Worm (Caenorhabditis elegans) whole organism, mixed stage, embryonic: Measurements from ENCODE around the gene ugt-59.
"Not testable (repeated sequence)": the region's sequence is repeated elsewhere in the genome, so short reads cannot be mapped to it uniquely, and the experiment has no call there.

Source experiments
- M03D4.4 ChIP-seq: sonication (generic microtip); optimal IDR thresholded peaks from 2 replicates; lab custom pipeline; 2017; ENCODE audit warnings: mild to moderate bottlenecking, missing genetic modification characterization, missing compliant biosample characterization
- bed-3 ChIP-seq: fragments of 200-800 bp; sonication (Bioruptor generic); optimal IDR thresholded peaks from 3 replicates; lab custom pipeline; 2018; ENCODE audit warnings: mild to moderate bottlenecking, missing genetic modification characterization, moderate library complexity, missing compliant biosample characterization
- blmp-1 ChIP-seq: fragments of 150-350 bp; optimal IDR thresholded peaks from 2 replicates; lab custom pipeline; 2014; ENCODE audit warnings: missing biosample characterization, missing genetic modification characterization
- ceh-39 ChIP-seq: fragments of 150-350 bp; optimal IDR thresholded peaks from 2 replicates; lab custom pipeline; 2014; ENCODE audit warnings: missing biosample characterization, missing genetic modification characterization
- ceh-43 ChIP-seq: fragments of 200-800 bp; sonication (Bioruptor generic); optimal IDR thresholded peaks from 2 replicates; lab custom pipeline; 2018; ENCODE audit warnings: mild to moderate bottlenecking, missing genetic modification characterization, moderate library complexity, missing compliant biosample characterization
- ceh-83 ChIP-seq: fragments of 200-800 bp; sonication (Bioruptor generic); optimal IDR thresholded peaks from 2 replicates; lab custom pipeline; 2018; ENCODE audit warnings: mild to moderate bottlenecking, missing genetic modification characterization, missing compliant biosample characterization
- ces-1 ChIP-seq: fragments of 150-350 bp; optimal IDR thresholded peaks from 2 replicates; lab custom pipeline; 2014; ENCODE audit warnings: missing biosample characterization, missing genetic modification reagents, missing genetic modification characterization
- drap-1 ChIP-seq: fragments of 200-800 bp; sonication (Bioruptor generic); optimal IDR thresholded peaks from 3 replicates; lab custom pipeline; 2018; ENCODE audit warnings: mild to moderate bottlenecking, missing genetic modification characterization, missing compliant biosample characterization
- elt-1 ChIP-seq: sonication (generic microtip); optimal IDR thresholded peaks from 2 replicates; lab custom pipeline; 2017; ENCODE audit warnings: missing genetic modification characterization, mild to moderate bottlenecking, missing compliant biosample characterization, antibody characterized with exemption, moderate library complexity, borderline replicate concordance; ENCODE audit not compliant: insufficient read depth
- elt-3 ChIP-seq: fragments of 150-350 bp; optimal IDR thresholded peaks from 2 replicates; lab custom pipeline; 2014; ENCODE audit warnings: missing biosample characterization, missing genetic modification characterization
- ham-2 ChIP-seq: fragments of 200-800 bp; sonication (Bioruptor generic); optimal IDR thresholded peaks from 2 replicates; lab custom pipeline; 2018; ENCODE audit warnings: mild to moderate bottlenecking, missing genetic modification characterization, missing compliant biosample characterization
- hlh-1 ChIP-seq: fragments of 150-350 bp; optimal IDR thresholded peaks from 2 replicates; lab custom pipeline; 2014; ENCODE audit warnings: missing biosample characterization, missing genetic modification reagents, missing genetic modification characterization
- mep-1 ChIP-seq: fragments of 150-350 bp; optimal IDR thresholded peaks from 2 replicates; lab custom pipeline; 2017; ENCODE audit warnings: missing biosample characterization, missing genetic modification reagents, missing genetic modification characterization, inconsistent platforms
- mls-2 ChIP-seq: sonication (generic microtip); optimal IDR thresholded peaks from 2 replicates; lab custom pipeline; 2016; ENCODE audit warnings: mild to moderate bottlenecking, missing genetic modification characterization, moderate library complexity, missing compliant biosample characterization
- nhr-12 ChIP-seq: fragments of 150-350 bp; optimal IDR thresholded peaks from 2 replicates; lab custom pipeline; 2014; ENCODE audit warnings: missing biosample characterization, missing genetic modification characterization
- nhr-2 ChIP-seq: fragments of 150-350 bp; optimal IDR thresholded peaks from 2 replicates; lab custom pipeline; 2014; ENCODE audit warnings: missing biosample characterization, missing genetic modification characterization
- nhr-28 ChIP-seq: fragments of 150-350 bp; optimal IDR thresholded peaks from 2 replicates; lab custom pipeline; 2014; ENCODE audit warnings: missing biosample characterization, missing genetic modification characterization
- nhr-76 ChIP-seq: sonication (generic microtip); optimal IDR thresholded peaks from 2 replicates; lab custom pipeline; 2017; ENCODE audit warnings: missing biosample characterization, missing genetic modification characterization
- pha-4 ChIP-seq: fragments of 150-350 bp; optimal IDR thresholded peaks from 2 replicates; lab custom pipeline; 2018; ENCODE audit warnings: missing biosample characterization, missing genetic modification reagents, missing genetic modification characterization
- snpc-4 ChIP-seq: fragments of 150-350 bp; optimal IDR thresholded peaks from 2 replicates; lab custom pipeline; 2014; ENCODE audit warnings: missing biosample characterization, missing genetic modification characterization
- sptf-1 ChIP-seq: sonication (generic microtip); optimal IDR thresholded peaks from 2 replicates; lab custom pipeline; 2017; ENCODE audit warnings: mild to moderate bottlenecking, missing genetic modification characterization, moderate library complexity, missing compliant biosample characterization
- tbx-8 ChIP-seq: fragments of 200-800 bp; sonication (Bioruptor generic); optimal IDR thresholded peaks from 2 replicates; lab custom pipeline; 2018; ENCODE audit warnings: mild to moderate bottlenecking, missing genetic modification characterization, moderate library complexity, missing compliant biosample characterization
- unc-120 ChIP-seq: sonication (generic microtip); optimal IDR thresholded peaks from 2 replicates; lab custom pipeline; 2017; ENCODE audit warnings: missing genetic modification characterization, missing compliant biosample characterization; ENCODE audit not compliant: poor library complexity, severe bottlenecking
- unc-62 ChIP-seq: fragments of 150-350 bp; optimal IDR thresholded peaks from 2 replicates; lab custom pipeline; 2014; ENCODE audit warnings: missing biosample characterization, missing genetic modification reagents, missing genetic modification characterization
- zip-8 ChIP-seq: fragments of 150-350 bp; optimal IDR thresholded peaks from 2 replicates; lab custom pipeline; 2014; ENCODE audit warnings: missing biosample characterization, missing genetic modification characterization

Gene ugt-59

ce11 chrIV:10360336-10360735 lies at the start of gene ugt-59:
Gene ugt-59 (plus strand): TSS chrIV:10360636.
- TF ChIP-seq zip-8 (tag; lab: Kevin White, UChicago) (no peak), snpc-4 (tag; lab: Kevin White, UChicago) (no peak), drap-1 (GFP tag; lab: Kevin White, UChicago) (no peak)

- TF ChIP-seq ceh-43 (GFP tag; lab: Kevin White, UChicago) (no peak), nhr-76 (tag; lab: Kevin White, UChicago) (no peak), drap-1 (GFP tag; lab: Kevin White, UChicago) (no peak), ceh-39 (tag; lab: Kevin White, UChicago) (no peak), mep-1 (tag; lab: Kevin White, UChicago) (no peak), nhr-12 (tag; lab: Kevin White, UChicago) (no peak), blmp-1 (tag; lab: Kevin White, UChicago) (no peak), nhr-28 (no peak), snpc-4 (tag; lab: Kevin White, UChicago) (no peak), mls-2 (tag; lab: Kevin White, UChicago) (no peak), elt-1 (tag; lab: Kevin White, UChicago) (no peak), elt-3 (tag; lab: Kevin White, UChicago) (no peak), unc-120 (no peak), ham-2 (GFP tag; lab: Kevin White, UChicago) (no peak)
These were observed 49.3 kb upstream of the ugt-59 start for ce11 chrIV:10311115-10311514.

- no peak for TF ChIP-seq nhr-12 (tag; lab: Kevin White, UChicago)
- no peak for TF ChIP-seq nhr-28
- TF ChIP-seq zip-8 (tag; lab: Kevin White, UChicago) = no peak
- TF ChIP-seq blmp-1 (tag; lab: Kevin White, UChicago) = no peak
- no peak for TF ChIP-seq ceh-43 (GFP tag; lab: Kevin White, UChicago)
- TF ChIP-seq tbx-8 (GFP tag; lab: Kevin White, UChicago) = no peak
- TF ChIP-seq ceh-83 (GFP tag; lab: Kevin White, UChicago) = no peak
- no peak for TF ChIP-seq ces-1 (GFP tag; lab: Kevin White, UChicago)
- TF ChIP-seq sptf-1 (tag; lab: Kevin White, UChicago) = no peak
- no peak for TF ChIP-seq snpc-4 (tag; lab: Kevin White, UChicago)
- no peak for TF ChIP-seq drap-1 (GFP tag; lab: Kevin White, UChicago)
- no peak for TF ChIP-seq unc-62 (GFP tag; lab: Kevin White, UChicago)
These were observed 46.9 kb upstream of the ugt-59 start, which contains the start of gene acs-18 for ce11 chrIV:10313565-10313964. Gene acs-18 (minus strand): TSS chrIV:10313665.

- TF ChIP-seq nhr-12 (tag; lab: Kevin White, UChicago) (no peak), nhr-2 (tag; lab: Kevin White, UChicago) (no peak), nhr-76 (tag; lab: Kevin White, UChicago) (no peak), unc-120 (no peak)
These were observed 42.2 kb upstream of the ugt-59 start, which contains the start of gene R09E10.2 for ce11 chrIV:10318199-10318598. Gene R09E10.2 (minus strand): TSS chrIV:10318299.

ce11 chrIV:10322650-10323049 lies 37.8 kb upstream of the ugt-59 start, which contains the start of gene R09E10.1:
Gene R09E10.1 (minus strand): TSS chrIV:10322750.
- not testable (repeated sequence) for TF ChIP-seq pha-4; zip-8 (tag; lab: Kevin White, UChicago); ces-1 (GFP tag; lab: Kevin White, UChicago)

- no peak for TF ChIP-seq snpc-4 (tag; lab: Kevin White, UChicago)
- peak; percentile 57 for TF ChIP-seq ham-2 (GFP tag; lab: Kevin White, UChicago)
These were observed 29.5 kb upstream of the ugt-59 start for ce11 chrIV:10330962-10331361.

- TF ChIP-seq nhr-76 (tag; lab: Kevin White, UChicago) = no peak
- TF ChIP-seq bed-3 (GFP tag; lab: Kevin White, UChicago) = no peak
- no peak for TF ChIP-seq ceh-43 (GFP tag; lab: Kevin White, UChicago)
- no peak for TF ChIP-seq M03D4.4 (tag; lab: Kevin White, UChicago)
- TF ChIP-seq ceh-39 (tag; lab: Kevin White, UChicago) = no peak
- TF ChIP-seq hlh-1 (tag; lab: Kevin White, UChicago) = no peak
- TF ChIP-seq drap-1 (GFP tag; lab: Kevin White, UChicago) = no peak
- TF ChIP-seq elt-3 (tag; lab: Kevin White, UChicago) = no peak
These were observed 28.6 kb upstream of the ugt-59 start for ce11 chrIV:10331882-10332281.
